Worm (Caenorhabditis elegans) whole organism, young adult: Measurements from ENCODE around the gene H12I19.115.

Experiments used
- F23B12.7 ChIP-seq: sonication (generic microtip); optimal IDR thresholded peaks from 2 replicates; lab custom pipeline; 2017; ENCODE audit warnings: missing genetic modification characterization, mild to moderate bottlenecking, missing compliant biosample characterization, antibody characterized with exemption, moderate library complexity; ENCODE audit not compliant: insufficient read depth
- K11D2.4 ChIP-seq: fragments of 200-800 bp; sonication (Bioruptor generic); IDR thresholded peaks from 2 replicates; pipeline ENCODE4 v1.3.6; 2022; ENCODE audit warnings: missing genetic modification reagents, missing genetic modification characterization, missing compliant biosample characterization
- Y79H2A.3 ChIP-seq: fragments of 200-800 bp; sonication (Bioruptor generic); conservative IDR thresholded peaks from 2 replicates; pipeline ENCODE4 v1.3.6; 2022; ENCODE audit warnings: missing genetic modification reagents, missing genetic modification characterization, missing compliant biosample characterization
- atf-7 ChIP-seq: sonication (generic microtip); optimal IDR thresholded peaks from 2 replicates; lab custom pipeline; 2017; ENCODE audit warnings: mild to moderate bottlenecking, missing genetic modification characterization, missing compliant biosample characterization
- attf-5 ChIP-seq: fragments of 200-800 bp; sonication (Bioruptor generic); optimal IDR thresholded peaks from 2 replicates; lab custom pipeline; 2018; ENCODE audit warnings: mild to moderate bottlenecking, missing genetic modification characterization, missing compliant biosample characterization
- attf-6 ChIP-seq: fragments of 200-800 bp; sonication (Bioruptor generic); IDR thresholded peaks from 2 replicates; pipeline ENCODE4 v1.3.6; 2022; ENCODE audit warnings: missing genetic modification reagents, missing genetic modification characterization, missing compliant biosample characterization
- ccch-3 ChIP-seq: fragments of 200-800 bp; sonication (Bioruptor generic); optimal IDR thresholded peaks from 2 replicates; lab custom pipeline; 2018; ENCODE audit warnings: mild to moderate bottlenecking, missing genetic modification characterization, missing compliant biosample characterization
- cebp-1 ChIP-seq, 2 experiments: fragments of 200-800 bp in 1 of 2; sonication (Bioruptor generic) in 1 of 2; sonication (generic microtip) in 1 of 2; IDR thresholded peaks in 1 of 2; optimal IDR thresholded peaks in 1 of 2; 2 replicates each; pipeline versions ENCODE4 v1.3.6 to Lab custom; 2017 to 2022; ENCODE audit warnings: missing compliant biosample characterization in 2 of 2, missing genetic modification characterization in 2 of 2, mild to moderate bottlenecking in 1 of 2, missing genetic modification reagents in 1 of 2, moderate library complexity in 1 of 2
- ceh-100 ChIP-seq: fragments of 200-800 bp; sonication (Bioruptor generic); IDR thresholded peaks from 2 replicates; pipeline ENCODE4 v1.3.6; 2022; ENCODE audit warnings: missing genetic modification reagents, missing genetic modification characterization, missing compliant biosample characterization
- ceh-27 ChIP-seq: fragments of 200-800 bp; sonication (Bioruptor generic); optimal IDR thresholded peaks from 2 replicates; lab custom pipeline; 2018; ENCODE audit warnings: mild to moderate bottlenecking, missing genetic modification characterization, moderate library complexity, missing compliant biosample characterization
- ceh-40 ChIP-seq: fragments of 200-800 bp; sonication (Bioruptor generic); IDR thresholded peaks from 2 replicates; pipeline ENCODE4 v1.3.6; 2022; ENCODE audit warnings: missing genetic modification characterization, missing compliant biosample characterization
- ceh-58 ChIP-seq: fragments of 200-800 bp; sonication (Bioruptor generic); IDR thresholded peaks from 2 replicates; pipeline ENCODE4 v1.3.6; 2022; ENCODE audit warnings: missing genetic modification characterization, missing compliant biosample characterization
- die-1 ChIP-seq: sonication (generic microtip); optimal IDR thresholded peaks from 2 replicates; lab custom pipeline; 2016; ENCODE audit warnings: missing genotype, mild to moderate bottlenecking, missing genetic modification characterization, missing compliant biosample characterization
- efl-1 ChIP-seq: fragments of 150-350 bp; optimal IDR thresholded peaks from 2 replicates; lab custom pipeline; 2014; ENCODE audit warnings: missing biosample characterization, missing genetic modification reagents, missing genetic modification characterization
- egl-44 ChIP-seq: fragments of 200-800 bp; sonication (Bioruptor generic); IDR thresholded peaks from 2 replicates; pipeline ENCODE4 v1.3.6; 2022; ENCODE audit warnings: missing genetic modification reagents, missing genetic modification characterization, missing compliant biosample characterization
- egrh-3 ChIP-seq: fragments of 200-800 bp; sonication (Bioruptor generic); IDR thresholded peaks from 2 replicates; pipeline ENCODE4 v1.3.6; 2022; ENCODE audit warnings: missing genetic modification reagents, missing genetic modification characterization, missing compliant biosample characterization
- hmg-1.2 ChIP-seq: fragments of 200-800 bp; sonication (Bioruptor generic); IDR thresholded peaks from 2 replicates; pipeline ENCODE4 v1.3.6; 2022; ENCODE audit warnings: missing genetic modification reagents, missing genetic modification characterization, missing compliant biosample characterization
- lag-1 ChIP-seq: fragments of 200-800 bp; sonication (Bioruptor generic); IDR thresholded peaks from 2 replicates; pipeline ENCODE4 v1.3.6; 2022; ENCODE audit warnings: missing genetic modification reagents, missing genetic modification characterization, missing compliant biosample characterization
- let-526 ChIP-seq: fragments of 200-800 bp; sonication (Bioruptor generic); IDR thresholded peaks from 2 replicates; pipeline ENCODE4 v1.3.6; 2022; ENCODE audit warnings: missing genetic modification reagents, missing genetic modification characterization, missing compliant biosample characterization
- let-607 ChIP-seq, 2 experiments: fragments of 200-800 bp in 1 of 2; sonication (Bioruptor generic) in 1 of 2; sonication (generic microtip) in 1 of 2; optimal IDR thresholded peaks; 2 replicates each; lab custom pipeline; 2016 to 2018; ENCODE audit warnings: mild to moderate bottlenecking in 2 of 2, missing compliant biosample characterization in 2 of 2, missing genetic modification characterization in 2 of 2, moderate library complexity in 2 of 2, missing genotype in 1 of 2
- lin-40 ChIP-seq: sonication (generic microtip); optimal IDR thresholded peaks from 2 replicates; lab custom pipeline; 2016; ENCODE audit warnings: missing genetic modification characterization, mild to moderate bottlenecking, missing compliant biosample characterization, missing genotype, missing genetic modification reagents
- mcd-1 ChIP-seq: fragments of 200-800 bp; sonication (Bioruptor generic); IDR thresholded peaks from 2 replicates; pipeline ENCODE4 v1.3.6; 2022; ENCODE audit warnings: missing genetic modification reagents, missing genetic modification characterization, missing compliant biosample characterization
- mes-4 ChIP-seq: sonication (generic microtip); optimal IDR thresholded peaks from 2 replicates; lab custom pipeline; 2016; ENCODE audit warnings: missing genotype, missing genetic modification characterization, missing compliant biosample characterization
- nhr-120 ChIP-seq: fragments of 200-800 bp; sonication (Bioruptor generic); IDR thresholded peaks from 2 replicates; pipeline ENCODE4 v1.3.6; 2022; ENCODE audit warnings: missing genetic modification characterization, missing compliant biosample characterization
- nhr-80 ChIP-seq: sonication (generic microtip); optimal IDR thresholded peaks from 2 replicates; lab custom pipeline; 2016; ENCODE audit warnings: missing genetic modification characterization, missing compliant biosample characterization
- rec-8 ChIP-seq, 2 experiments: sonication (generic microtip); optimal IDR thresholded peaks; 2 replicates each; lab custom pipeline; 2016; ENCODE audit warnings: mild to moderate bottlenecking in 2 of 2, missing genetic modification characterization in 2 of 2, missing genetic modification reagents in 2 of 2, missing genotype in 2 of 2, missing biosample characterization in 1 of 2, missing compliant biosample characterization in 1 of 2, moderate library complexity in 1 of 2
- snpc-4 ChIP-seq, 5 experiments: fragments of 150-350 bp in 1 of 5; sonication (generic microtip) in 4 of 5; optimal IDR thresholded peaks; 2 replicates each; lab custom pipeline; 2014 to 2018; ENCODE audit warnings: missing genetic modification characterization in 5 of 5, missing biosample characterization in 3 of 5, antibody characterized with exemption in 2 of 5, mild to moderate bottlenecking in 2 of 5, missing compliant biosample characterization in 2 of 5, missing genotype in 2 of 5, moderate library complexity in 2 of 5, missing genetic modification reagents in 1 of 5
- tlf-1 ChIP-seq: fragments of 200-800 bp; sonication (Bioruptor generic); optimal IDR thresholded peaks from 2 replicates; lab custom pipeline; 2018; ENCODE audit warnings: mild to moderate bottlenecking, missing genetic modification characterization, missing compliant biosample characterization
- unc-62 ChIP-seq: fragments of 150-350 bp; optimal IDR thresholded peaks from 2 replicates; lab custom pipeline; 2014; ENCODE audit warnings: missing biosample characterization, missing genetic modification reagents, missing genetic modification characterization
- xnd-1 ChIP-seq: sonication (generic microtip); optimal IDR thresholded peaks from 2 replicates; lab custom pipeline; 2016; ENCODE audit warnings: missing genotype, missing genetic modification reagents, missing genetic modification characterization, missing compliant biosample characterization
- zfh-2 ChIP-seq: fragments of 200-800 bp; sonication (Bioruptor generic); conservative IDR thresholded peaks from 2 replicates; pipeline ENCODE4 v1.3.6; 2022; ENCODE audit warnings: missing genetic modification reagents, missing genetic modification characterization, missing compliant biosample characterization
- zim-3 ChIP-seq: sonication (generic microtip); optimal IDR thresholded peaks from 2 replicates; lab custom pipeline; 2017; ENCODE audit warnings: mild to moderate bottlenecking, missing genetic modification characterization, moderate library complexity, missing compliant biosample characterization

Gene H12I19.115

DNA sequence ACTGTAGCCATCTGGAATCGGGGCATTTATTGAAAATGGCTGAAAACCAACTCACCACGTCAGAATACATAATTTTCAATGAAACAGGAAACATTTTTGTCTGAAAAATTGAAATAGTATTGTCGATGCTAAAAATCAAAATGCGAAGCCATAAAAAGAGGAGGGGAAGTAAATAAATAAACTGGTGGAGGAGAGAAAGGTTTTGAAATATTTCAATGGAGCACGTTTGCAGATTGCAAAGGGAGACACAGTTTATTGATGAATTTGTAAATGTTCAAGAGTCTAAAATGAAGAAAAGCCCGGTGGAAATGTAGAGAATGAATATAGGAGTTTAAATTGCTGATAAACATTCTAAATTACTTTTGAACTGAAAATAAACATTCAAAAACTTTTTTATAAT is 24.6 kb downstream of the H12I19.115 start, which contains the start of gene F52B11.5:
F52B11.5 (minus strand) TSS at position 178 of the 400 bp plus-strand sequence.
- TF ChIP-seq mcd-1 (peak; percentile 19; the same call in 1 of the 2 replicates), snpc-4 (GFP tag; optimal IDR thresholded peaks at IDR 0.05; lab: Kevin White, UChicago) (no peak), snpc-4 (tag; optimal IDR thresholded peaks at IDR 0.05; lab: Kevin White, UChicago) (peak in 1 of 4 experiments; percentile 45), ceh-58 (GFP tag; lab: Robert Waterston, UW) (no peak), zim-3 (tag; lab: Kevin White, UChicago) (no peak), attf-5 (GFP tag; lab: Kevin White, UChicago) (peak; percentile 24), nhr-80 (tag; lab: Kevin White, UChicago) (peak; percentile 19), egl-44 (no peak), cebp-1 (GFP tag; IDR thresholded peaks at IDR 0.05; lab: Robert Waterston, UW) (0 out of 2 replicates have a peak, but pooled peaks have one; percentile 22), cebp-1 (tag; optimal IDR thresholded peaks at IDR 0.05; lab: Kevin White, UChicago) (no peak), ceh-27 (GFP tag; lab: Kevin White, UChicago) (no peak)
- TF ChIP-seq, all 124 proteins: peak for 5

DNA sequence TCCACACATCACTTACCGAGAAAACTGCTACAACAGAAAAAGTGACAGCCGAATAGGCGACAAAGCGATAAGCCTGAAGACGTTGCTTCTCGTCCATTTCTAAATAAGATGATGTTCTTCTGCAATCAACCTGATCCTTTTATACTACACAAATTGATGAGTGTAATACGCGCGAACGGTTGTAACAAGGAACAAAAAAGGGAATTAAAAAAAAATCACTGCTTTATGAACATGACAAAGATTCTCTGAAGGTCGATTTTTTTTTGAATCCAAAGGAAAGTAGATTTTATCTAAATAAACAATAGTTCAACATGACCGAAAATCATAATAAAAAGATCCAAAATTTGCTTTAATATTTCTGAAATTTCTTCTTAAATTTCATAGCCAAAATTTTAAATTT is 28.4 kb downstream of the H12I19.115 start, which contains the start of gene col-133:
col-133 (minus strand) TSS at position 101 of the 400 bp plus-strand sequence.
- no peak for TF ChIP-seq nhr-120 (GFP tag; lab: Robert Waterston, UW)
- no peak for TF ChIP-seq attf-5 (GFP tag; lab: Kevin White, UChicago)
- no peak for TF ChIP-seq tlf-1 (GFP tag; lab: Kevin White, UChicago)
- TF ChIP-seq let-526 (GFP tag; lab: Robert Waterston, UW): no peak
- TF ChIP-seq egl-44: no peak
- no peak for TF ChIP-seq F23B12.7
- no peak for TF ChIP-seq unc-62 (GFP tag; lab: Kevin White, UChicago)
- no peak for TF ChIP-seq mes-4 (tag; lab: Kevin White, UChicago)
- TF ChIP-seq attf-6 (GFP tag; lab: Robert Waterston, UW): no peak
- TF ChIP-seq rec-8 (tag; optimal IDR thresholded peaks at IDR 0.05; lab: Kevin White, UChicago): no peak
- TF ChIP-seq Y79H2A.3 (GFP tag; lab: Robert Waterston, UW): no peak
- TF ChIP-seq ceh-100 (GFP tag; lab: Robert Waterston, UW): no peak
- TF ChIP-seq, all 124 proteins: peak for 0

DNA sequence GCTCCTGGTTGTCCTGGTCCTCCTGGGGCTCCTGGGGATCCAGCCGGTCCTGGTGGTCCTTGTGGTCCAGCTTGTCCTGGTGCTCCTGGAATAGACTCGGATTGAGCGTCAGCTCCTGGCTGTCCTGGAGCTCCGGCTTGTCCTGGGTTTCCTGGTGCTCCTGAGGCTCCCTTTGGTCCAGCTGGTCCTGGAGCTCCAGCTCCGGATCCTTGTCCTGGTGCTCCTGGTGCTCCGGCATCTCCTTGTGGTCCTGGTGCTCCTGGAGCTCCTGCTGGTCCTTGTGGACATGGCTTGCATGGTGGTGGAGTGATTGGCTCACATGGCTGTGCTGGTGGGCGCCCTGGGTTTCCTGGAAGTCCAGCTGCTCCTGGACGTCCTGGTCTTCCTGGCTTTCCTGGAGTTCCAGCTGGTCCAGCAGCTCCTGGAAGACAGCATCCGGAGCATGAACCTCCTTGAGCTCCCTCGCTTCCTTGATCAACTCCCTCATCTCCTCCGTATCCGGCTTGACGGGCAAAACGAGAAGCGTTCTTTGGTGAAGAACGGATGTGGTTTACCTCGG is 29.0 kb downstream of the H12I19.115 start:
- TF ChIP-seq lag-1 (GFP tag; lab: Robert Waterston, UW) (no peak), egrh-3 (GFP tag; lab: Robert Waterston, UW) (peak; percentile 95), attf-5 (GFP tag; lab: Kevin White, UChicago) (peak; percentile 2), ceh-40 (GFP tag; lab: Robert Waterston, UW) (no peak), mcd-1 (peak; percentile 16; the same call in 1 of the 2 replicates), zfh-2 (GFP tag; lab: Robert Waterston, UW) (peak; percentile 87), lin-40 (tag; lab: Kevin White, UChicago) (peak; percentile 45)

DNA sequence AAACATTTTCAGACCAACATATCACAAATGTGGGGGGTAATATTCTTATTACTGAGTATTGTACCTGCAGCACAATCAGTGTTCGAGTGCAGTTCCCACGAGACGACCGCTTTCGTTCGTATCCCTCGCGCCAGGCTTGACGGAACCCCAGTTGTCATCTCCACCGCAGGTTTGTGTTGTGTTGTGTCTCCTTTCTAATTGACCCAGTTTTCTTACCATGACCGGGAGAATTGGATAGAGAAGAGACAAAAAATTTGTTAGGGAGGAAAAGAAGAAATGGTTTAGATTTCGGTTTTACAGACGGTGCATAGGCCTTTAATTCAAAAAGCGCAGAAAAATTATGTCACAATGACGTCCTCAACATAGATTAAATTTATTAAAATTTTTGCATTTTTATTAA is 36.4 kb downstream of the H12I19.115 start, which contains the start of gene noah-2:
noah-2 (plus strand) TSS at position 13 of the 400 bp plus-strand sequence.
- no peak for TF ChIP-seq hmg-1.2 (GFP tag; lab: Robert Waterston, UW)
- TF ChIP-seq let-607 (tag; optimal IDR thresholded peaks at IDR 0.05; lab: Kevin White, UChicago): no peak
- no peak for TF ChIP-seq die-1
- no peak for TF ChIP-seq K11D2.4
- no peak for TF ChIP-seq xnd-1 (tag; lab: Kevin White, UChicago)
- no peak for TF ChIP-seq ccch-3 (GFP tag; lab: Kevin White, UChicago)
- TF ChIP-seq atf-7 (tag; lab: Kevin White, UChicago): no peak
- no peak for TF ChIP-seq efl-1
- no peak for TF ChIP-seq mcd-1
- TF ChIP-seq Y79H2A.3 (GFP tag; lab: Robert Waterston, UW): no peak
